Fruit fly (Drosophila melanogaster) whole organism, prepupa: Measurements from ENCODE around the gene Grl36b.

Experiments
- Blimp-1 ChIP-seq: fragments of 200-800 bp; sonication (Bioruptor generic); optimal IDR thresholded peaks from 3 replicates; lab custom pipeline; 2017; ENCODE audit warnings: missing biosample characterization, missing genetic modification characterization, mild to moderate bottlenecking, moderate library complexity, missing genetic modification reagents
- CG11762 ChIP-seq: fragments of 200-800 bp; sonication (Bioruptor generic); optimal IDR thresholded peaks from 3 replicates; lab custom pipeline; 2016; ENCODE audit warnings: missing biosample characterization, missing genetic modification characterization; ENCODE audit not compliant: insufficient read depth
- CG11902 ChIP-seq: fragments of 200-800 bp; sonication (Bioruptor generic); optimal IDR thresholded peaks from 3 replicates; lab custom pipeline; 2016; ENCODE audit warnings: missing biosample characterization, missing genetic modification characterization
- CG15336 ChIP-seq: fragments of 200-800 bp; sonication (Bioruptor generic); IDR thresholded peaks from 2 replicates; pipeline ENCODE4 v1.3.6; 2022; ENCODE audit warnings: missing biosample characterization, missing genetic modification characterization
- CG1621 ChIP-seq: fragments of 200-800 bp; sonication (Bioruptor generic); optimal IDR thresholded peaks from 3 replicates; lab custom pipeline; 2018; ENCODE audit warnings: missing biosample characterization, mild to moderate bottlenecking, missing genetic modification characterization
- CG3032 ChIP-seq: fragments of 200-800 bp; optimal IDR thresholded peaks from 2 replicates; lab custom pipeline; 2019; ENCODE audit warnings: missing biosample characterization, mild to moderate bottlenecking, missing genetic modification characterization, moderate library complexity
- CG31627 ChIP-seq: fragments of 200-800 bp; sonication (Bioruptor generic); optimal IDR thresholded peaks from 3 replicates; lab custom pipeline; 2016; ENCODE audit warnings: missing biosample characterization, missing genetic modification characterization
- CG34406 ChIP-seq: fragments of 200-800 bp; sonication (Bioruptor generic); optimal IDR thresholded peaks from 3 replicates; lab custom pipeline; 2016; ENCODE audit warnings: missing biosample characterization, missing genetic modification characterization
- CG3919 ChIP-seq: fragments of 200-800 bp; sonication (Bioruptor generic); optimal IDR thresholded peaks from 3 replicates; lab custom pipeline; 2016; ENCODE audit warnings: missing biosample characterization, missing genetic modification characterization
- CG4318 ChIP-seq: fragments of 200-800 bp; sonication (Bioruptor generic); optimal IDR thresholded peaks from 3 replicates; lab custom pipeline; 2017; ENCODE audit warnings: missing biosample characterization, mild to moderate bottlenecking, missing genetic modification characterization
- CG6163 ChIP-seq: fragments of 200-800 bp; sonication (Bioruptor generic); IDR thresholded peaks from 3 replicates; pipeline ENCODE4 v1.3.6; 2022; ENCODE audit warnings: missing biosample characterization, missing genetic modification characterization
- CG6276 ChIP-seq: fragments of 200-800 bp; sonication (Bioruptor generic); optimal IDR thresholded peaks from 2 replicates; lab custom pipeline; 2017; ENCODE audit warnings: missing biosample characterization, mild to moderate bottlenecking, missing genetic modification characterization
- CG6792 ChIP-seq: fragments of 200-800 bp; sonication (Bioruptor generic); optimal IDR thresholded peaks from 3 replicates; lab custom pipeline; 2016; ENCODE audit warnings: missing biosample characterization, missing genetic modification characterization
- CG6808 ChIP-seq: fragments of 200-800 bp; sonication (Bioruptor generic); optimal IDR thresholded peaks from 3 replicates; lab custom pipeline; 2017; ENCODE audit warnings: missing biosample characterization, missing genetic modification characterization, mild to moderate bottlenecking, moderate library complexity, missing genetic modification reagents
- CG6854 ChIP-seq: fragments of 200-800 bp; sonication (Bioruptor generic); optimal IDR thresholded peaks from 2 replicates; lab custom pipeline; 2017; ENCODE audit warnings: missing biosample characterization, mild to moderate bottlenecking, missing genetic modification characterization
- CG8119 ChIP-seq: fragments of 200-800 bp; sonication (Bioruptor generic); IDR thresholded peaks from 3 replicates; pipeline ENCODE4 v1.3.6; 2022; ENCODE audit warnings: missing biosample characterization, missing genetic modification characterization
- CG8319 ChIP-seq: fragments of 200-800 bp; sonication (Bioruptor generic); optimal IDR thresholded peaks from 3 replicates; lab custom pipeline; 2016; ENCODE audit warnings: missing biosample characterization, missing genetic modification characterization
- CG8632 ChIP-seq: fragments of 200-800 bp; sonication (Bioruptor generic); optimal IDR thresholded peaks from 3 replicates; lab custom pipeline; 2016; ENCODE audit warnings: missing biosample characterization, missing genetic modification characterization
- CG9139 ChIP-seq: fragments of 200-800 bp; sonication (Bioruptor generic); optimal IDR thresholded peaks from 3 replicates; lab custom pipeline; 2017; ENCODE audit warnings: missing biosample characterization, mild to moderate bottlenecking, missing genetic modification characterization
- Eip78C ChIP-seq: fragments of 200-800 bp; sonication (Bioruptor generic); peaks from one replicate; lab custom pipeline; 2016; ENCODE audit warnings: missing biosample characterization, missing genetic modification characterization
- Eip93F ChIP-seq: fragments of 200-800 bp; sonication (Bioruptor generic); optimal IDR thresholded peaks from 2 replicates; lab custom pipeline; 2016; ENCODE audit warnings: missing biosample characterization, mild to moderate bottlenecking, missing genetic modification characterization
- Ets96B ChIP-seq: fragments of 200-800 bp; optimal IDR thresholded peaks from 2 replicates; lab custom pipeline; 2019; ENCODE audit warnings: missing biosample characterization, mild to moderate bottlenecking, missing genetic modification characterization, moderate library complexity
- Gug ChIP-seq: fragments of 200-800 bp; sonication (Bioruptor generic); IDR thresholded peaks from 2 replicates; pipeline ENCODE4 v1.3.6; 2022; ENCODE audit warnings: missing biosample characterization, missing genetic modification characterization
- Hr38 ChIP-seq: sonication (Bioruptor generic); optimal IDR thresholded peaks from 2 replicates; lab custom pipeline; 2016; ENCODE audit warnings: missing biosample characterization, missing genetic modification characterization
- Hr39 ChIP-seq: fragments of 200-800 bp; sonication (Bioruptor generic); optimal IDR thresholded peaks from 2 replicates; lab custom pipeline; 2016; ENCODE audit warnings: missing biosample characterization, missing genetic modification characterization
- Hr4 ChIP-seq: fragments of 200-800 bp; sonication (Bioruptor generic); optimal IDR thresholded peaks from 3 replicates; lab custom pipeline; 2016; ENCODE audit warnings: missing biosample characterization, missing genetic modification characterization
- Met ChIP-seq: fragments of 200-800 bp; sonication (Bioruptor generic); optimal IDR thresholded peaks from 3 replicates; lab custom pipeline; 2016; ENCODE audit warnings: missing biosample characterization, missing genetic modification characterization
- OdsH ChIP-seq: fragments of 200-800 bp; sonication (Bioruptor generic); optimal IDR thresholded peaks from 3 replicates; lab custom pipeline; 2016; ENCODE audit warnings: missing biosample characterization, missing genetic modification characterization
- Sox102F ChIP-seq: fragments of 200-800 bp; sonication (Bioruptor generic); optimal IDR thresholded peaks from 2 replicates; lab custom pipeline; 2016; ENCODE audit warnings: missing biosample characterization, mild to moderate bottlenecking, missing genetic modification characterization
- Sox14 ChIP-seq: fragments of 200-800 bp; sonication (Bioruptor generic); optimal IDR thresholded peaks from 3 replicates; lab custom pipeline; 2016; ENCODE audit warnings: missing biosample characterization, missing genetic modification characterization
- achi ChIP-seq: fragments of 200-800 bp; sonication (Bioruptor generic); optimal IDR thresholded peaks from 3 replicates; lab custom pipeline; 2016; ENCODE audit warnings: missing biosample characterization, missing genetic modification characterization
- cyc ChIP-seq: fragments of 200-800 bp; sonication (Bioruptor generic); optimal IDR thresholded peaks from 3 replicates; lab custom pipeline; 2016; ENCODE audit warnings: missing biosample characterization, missing genetic modification characterization
- dac ChIP-seq: fragments of 200-800 bp; sonication (Bioruptor generic); optimal IDR thresholded peaks from 2 replicates; lab custom pipeline; 2017; ENCODE audit warnings: missing biosample characterization, mild to moderate bottlenecking, missing genetic modification characterization
- dsx ChIP-seq: fragments of 200-800 bp; optimal IDR thresholded peaks from 3 replicates; lab custom pipeline; 2019; ENCODE audit warnings: missing biosample characterization, mild to moderate bottlenecking, missing genetic modification characterization, moderate library complexity; ENCODE audit not compliant: poor library complexity, severe bottlenecking
- eg ChIP-seq: fragments of 200-800 bp; sonication (Bioruptor generic); IDR thresholded peaks from 3 replicates; pipeline ENCODE4 v1.3.6; 2022; ENCODE audit warnings: missing biosample characterization, missing genetic modification characterization
- esn ChIP-seq: fragments of 200-800 bp; sonication (Bioruptor generic); optimal IDR thresholded peaks from 2 replicates; lab custom pipeline; 2016; ENCODE audit warnings: missing biosample characterization, mild to moderate bottlenecking, missing genetic modification characterization, moderate library complexity
- fd59A ChIP-seq: fragments of 200-800 bp; sonication (Bioruptor generic); optimal IDR thresholded peaks from 2 replicates; lab custom pipeline; 2017; ENCODE audit warnings: missing biosample characterization, mild to moderate bottlenecking, missing genetic modification characterization, missing genetic modification reagents
- fd85E ChIP-seq: fragments of 200-800 bp; sonication (Bioruptor generic); optimal IDR thresholded peaks from 3 replicates; lab custom pipeline; 2016; ENCODE audit warnings: missing biosample characterization, missing genetic modification characterization
- fkh ChIP-seq: fragments of 200-800 bp; sonication (Bioruptor generic); optimal IDR thresholded peaks from 3 replicates; lab custom pipeline; 2017; ENCODE audit warnings: missing biosample characterization, mild to moderate bottlenecking, missing genetic modification characterization, moderate library complexity
- lz ChIP-seq: fragments of 200-800 bp; sonication (Bioruptor generic); optimal IDR thresholded peaks from 3 replicates; lab custom pipeline; 2016; ENCODE audit warnings: missing biosample characterization, missing genetic modification characterization
- net ChIP-seq: fragments of 200-800 bp; sonication (Bioruptor generic); optimal IDR thresholded peaks from 3 replicates; lab custom pipeline; 2016; ENCODE audit warnings: missing biosample characterization, missing genetic modification characterization
- pdm3 ChIP-seq: fragments of 200-800 bp; sonication (Bioruptor generic); optimal IDR thresholded peaks from 3 replicates; lab custom pipeline; 2016; ENCODE audit warnings: missing biosample characterization, missing genetic modification characterization
- ss ChIP-seq, 2 experiments: fragments of 200-800 bp; sonication (Bioruptor generic); optimal IDR thresholded peaks; 2 replicates in 1 of 2; 3 replicates in 1 of 2; lab custom pipeline; 2017 to 2018; ENCODE audit warnings: mild to moderate bottlenecking in 2 of 2, missing biosample characterization in 2 of 2, missing genetic modification characterization in 2 of 2, moderate library complexity in 1 of 2
- svp ChIP-seq: fragments of 200-800 bp; sonication (Bioruptor generic); peaks from one replicate; lab custom pipeline; 2016; ENCODE audit warnings: missing biosample characterization, missing genetic modification characterization
- topi ChIP-seq: fragments of 200-800 bp; sonication (Bioruptor generic); optimal IDR thresholded peaks from 3 replicates; lab custom pipeline; 2016; ENCODE audit warnings: missing biosample characterization, missing genetic modification characterization
- vri ChIP-seq: fragments of 200-800 bp; sonication (Bioruptor generic); optimal IDR thresholded peaks from 3 replicates; lab custom pipeline; 2016; ENCODE audit warnings: missing biosample characterization, mild to moderate bottlenecking, missing genetic modification characterization

The Grl36b gene

DNA sequence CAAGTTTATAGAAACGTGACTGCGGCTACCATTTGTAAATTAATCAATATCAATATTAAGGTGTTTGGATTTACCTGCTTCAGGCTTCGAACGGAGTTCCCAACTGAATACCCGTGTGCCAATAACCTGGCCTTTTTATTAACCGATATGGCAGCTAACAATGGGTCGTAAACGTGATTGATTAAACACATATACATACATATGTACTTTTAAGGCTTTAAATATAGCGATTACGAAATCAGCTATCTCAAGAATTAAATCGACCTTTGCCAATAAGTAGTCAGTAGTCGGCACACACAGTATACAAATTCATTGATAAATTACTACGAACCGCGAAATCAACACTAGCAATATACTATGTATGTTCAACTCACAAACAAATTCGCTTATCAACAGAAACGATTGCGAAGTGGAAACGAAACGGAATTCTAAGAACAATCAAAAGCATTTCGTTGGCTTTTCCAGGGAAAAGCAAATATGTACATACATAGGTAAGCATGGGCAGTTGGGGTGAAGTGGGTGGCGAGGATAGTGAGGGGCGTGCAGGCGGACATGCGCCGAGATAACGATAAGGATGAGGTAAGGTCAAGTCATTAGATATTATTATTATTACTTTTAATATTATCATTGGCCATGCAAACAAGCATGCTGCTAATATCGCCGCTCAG lies 23.1 kb upstream of the Grl36b start (continued):
- TF ChIP-seq Hr39 = no peak

DNA sequence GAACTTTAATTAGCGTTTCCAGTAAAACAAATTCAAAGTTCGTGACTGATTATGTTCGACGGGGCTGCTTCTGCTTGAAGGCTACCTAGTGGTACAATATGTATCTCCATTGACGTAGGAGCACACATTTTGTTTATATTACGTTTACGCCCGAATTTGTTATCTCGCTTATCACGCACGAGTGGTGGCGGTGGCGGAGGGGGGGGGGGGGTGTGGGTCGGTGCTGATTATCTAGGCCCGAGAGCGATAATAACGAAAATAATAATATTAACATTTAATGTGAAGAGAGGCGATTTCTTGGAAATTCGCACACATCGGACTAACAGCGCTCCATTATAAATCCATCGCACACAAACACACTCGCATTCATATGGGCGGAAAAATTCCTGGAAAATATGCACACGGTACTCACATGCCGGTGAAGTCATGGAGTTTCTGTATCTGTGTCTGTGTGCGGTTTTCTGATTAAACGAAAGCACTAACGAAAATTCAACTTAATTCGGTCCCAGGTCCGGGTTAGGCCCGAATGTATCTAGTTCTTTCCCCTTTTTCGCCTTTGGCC lies 22.0 kb upstream of the Grl36b start:
- no peak for TF ChIP-seq Hr38 (GFP tag; lab: Kevin White, UChicago)
- TF ChIP-seq CG31627 (GFP tag; lab: Kevin White, UChicago) = no peak
- TF ChIP-seq fkh (GFP tag; lab: Kevin White, UChicago) = peak; percentile 86
- TF ChIP-seq achi (GFP tag; lab: Kevin White, UChicago) = no peak
- no peak for TF ChIP-seq fd59A (GFP tag; lab: Kevin White, UChicago)
- peak; percentile 78 for TF ChIP-seq svp (GFP tag; lab: Kevin White, UChicago)
- TF ChIP-seq dac = no peak
- no peak for TF ChIP-seq Met (GFP tag; lab: Kevin White, UChicago)
- peak; percentile 9 for TF ChIP-seq vri (GFP tag; lab: Kevin White, UChicago)
- no peak for TF ChIP-seq cyc
- TF ChIP-seq lz = no peak
- no peak for TF ChIP-seq CG15336 (GFP tag; lab: Robert Waterston, UW)
- no peak for TF ChIP-seq Hr39
- TF ChIP-seq CG6276 (GFP tag; lab: Kevin White, UChicago) = no peak
- TF ChIP-seq ss (GFP tag; optimal IDR thresholded peaks at IDR 0.05; lab: Kevin White, UChicago) = no peak
- no peak for TF ChIP-seq CG8319
- TF ChIP-seq CG8119 (GFP tag; lab: Robert Waterston, UW) = no peak
- no peak for TF ChIP-seq dsx (GFP tag; lab: Kevin White, UChicago)

dm6 chr2L:18146618-18147099 lies 21.1 kb upstream of the Grl36b start:
- TF ChIP-seq dac (no peak), CG34406 (GFP tag; lab: Kevin White, UChicago) (peak; percentile 72), CG6163 (GFP tag; lab: Robert Waterston, UW) (peak; percentile 27; the same call in 1 of the 3 replicates), CG6276 (GFP tag; lab: Kevin White, UChicago) (peak; percentile 48), CG6792 (GFP tag; lab: Kevin White, UChicago) (peak; percentile 75), Blimp-1 (GFP tag; lab: Kevin White, UChicago) (no peak), CG3919 (GFP tag; lab: Kevin White, UChicago) (peak; percentile 57), Sox102F (GFP tag; lab: Kevin White, UChicago) (peak; percentile 45), Hr39 (peak; percentile 44), Ets96B (tag; lab: Kevin White, UChicago) (peak; percentile 59), fd85E (GFP tag; lab: Kevin White, UChicago) (peak; percentile 33), Sox14 (peak; percentile 59), Hr4 (GFP tag; lab: Kevin White, UChicago) (peak; percentile 61), CG3032 (peak; percentile 72), lz (peak; percentile 63), CG4318 (GFP tag; lab: Kevin White, UChicago) (peak; percentile 50), pdm3 (GFP tag; lab: Kevin White, UChicago) (peak; percentile 76), CG8632 (peak; percentile 66), achi (GFP tag; lab: Kevin White, UChicago) (peak; percentile 41), esn (GFP tag; lab: Kevin White, UChicago) (peak; percentile 65), topi (GFP tag; lab: Kevin White, UChicago) (peak; percentile 48), CG9139 (GFP tag; lab: Kevin White, UChicago) (peak; percentile 41), CG11902 (GFP tag; lab: Kevin White, UChicago) (peak; percentile 64), net (GFP tag; lab: Kevin White, UChicago) (peak; percentile 58), CG11762 (GFP tag; lab: Kevin White, UChicago) (peak; percentile 69), OdsH (GFP tag; lab: Kevin White, UChicago) (peak; percentile 71), CG1621 (tag; lab: Kevin White, UChicago) (peak; percentile 36), Eip93F (GFP tag; lab: Kevin White, UChicago) (peak; percentile 14), CG6808 (GFP tag; lab: Kevin White, UChicago) (peak; percentile 76), CG6854 (GFP tag; lab: Kevin White, UChicago) (no peak), CG8319 (peak; percentile 64), Gug (GFP tag; lab: Robert Waterston, UW) (no peak), eg (GFP tag; lab: Robert Waterston, UW) (peak; percentile 44; the same call in 1 of the 3 replicates), Eip78C (GFP tag; lab: Kevin White, UChicago) (peak; percentile 89), CG31627 (GFP tag; lab: Kevin White, UChicago) (peak; percentile 65)
